Worm (Caenorhabditis elegans): ENCODE measurements around the gene F53A3.1.

- TF ChIP-seq ceh-16 (tag; optimal IDR thresholded peaks at IDR 0.05) (no peak), unc-62 (GFP tag; optimal IDR thresholded peaks at IDR 0.05) (no peak), ceh-82 (tag; optimal IDR thresholded peaks at IDR 0.05) (no peak), zag-1 (tag; optimal IDR thresholded peaks at IDR 0.05) (no peak), egl-27 (tag; optimal IDR thresholded peaks at IDR 0.05) (no peak), ama-1 (optimal IDR thresholded peaks at IDR 0.05) (no peak), nhr-77 (tag; optimal IDR thresholded peaks at IDR 0.05) (no peak), dmd-4 (tag; optimal IDR thresholded peaks at IDR 0.05) (peak; percentile 38), fos-1 (tag; optimal IDR thresholded peaks at IDR 0.05) (no peak), aly-2 (tag; optimal IDR thresholded peaks at IDR 0.05) (no peak)
Measured at ce11 chrIII:1922516-1922915, 20.9 kb downstream of the F53A3.1 start.
